Fruit fly (Drosophila melanogaster) whole organism, prepupa: ENCODE results near the gene Pli.

Experiments
- CG10631 ChIP-seq: fragments of 200-800 bp; sonication (Bioruptor generic); optimal IDR thresholded peaks from 2 replicates; lab custom pipeline; 2016; ENCODE audit warnings: missing biosample characterization, missing genetic modification characterization
- CG10669 ChIP-seq: fragments of 200-800 bp; sonication (Bioruptor generic); optimal IDR thresholded peaks from 3 replicates; lab custom pipeline; 2018; ENCODE audit warnings: missing biosample characterization, mild to moderate bottlenecking, missing genetic modification characterization, moderate library complexity
- CG11762 ChIP-seq: fragments of 200-800 bp; sonication (Bioruptor generic); optimal IDR thresholded peaks from 3 replicates; lab custom pipeline; 2016; ENCODE audit warnings: missing biosample characterization, missing genetic modification characterization; ENCODE audit not compliant: insufficient read depth
- CG11902 ChIP-seq: fragments of 200-800 bp; sonication (Bioruptor generic); optimal IDR thresholded peaks from 3 replicates; lab custom pipeline; 2016; ENCODE audit warnings: missing biosample characterization, missing genetic modification characterization
- CG15336 ChIP-seq: fragments of 200-800 bp; sonication (Bioruptor generic); IDR thresholded peaks from 2 replicates; pipeline ENCODE4 v1.3.6; 2022; ENCODE audit warnings: missing biosample characterization, missing genetic modification characterization
- CG34406 ChIP-seq: fragments of 200-800 bp; sonication (Bioruptor generic); optimal IDR thresholded peaks from 3 replicates; lab custom pipeline; 2016; ENCODE audit warnings: missing biosample characterization, missing genetic modification characterization
- CG3919 ChIP-seq: fragments of 200-800 bp; sonication (Bioruptor generic); optimal IDR thresholded peaks from 3 replicates; lab custom pipeline; 2016; ENCODE audit warnings: missing biosample characterization, missing genetic modification characterization
- CG4318 ChIP-seq: fragments of 200-800 bp; sonication (Bioruptor generic); optimal IDR thresholded peaks from 3 replicates; lab custom pipeline; 2017; ENCODE audit warnings: missing biosample characterization, mild to moderate bottlenecking, missing genetic modification characterization
- CG6163 ChIP-seq: fragments of 200-800 bp; sonication (Bioruptor generic); IDR thresholded peaks from 3 replicates; pipeline ENCODE4 v1.3.6; 2022; ENCODE audit warnings: missing biosample characterization, missing genetic modification characterization
- CG6792 ChIP-seq: fragments of 200-800 bp; sonication (Bioruptor generic); optimal IDR thresholded peaks from 3 replicates; lab custom pipeline; 2016; ENCODE audit warnings: missing biosample characterization, missing genetic modification characterization
- CG6854 ChIP-seq: fragments of 200-800 bp; sonication (Bioruptor generic); optimal IDR thresholded peaks from 2 replicates; lab custom pipeline; 2017; ENCODE audit warnings: missing biosample characterization, mild to moderate bottlenecking, missing genetic modification characterization
- CG7368 ChIP-seq: fragments of 200-800 bp; sonication (Bioruptor generic); optimal IDR thresholded peaks from 3 replicates; lab custom pipeline; 2016; ENCODE audit warnings: missing biosample characterization, missing genetic modification characterization
- CG8119 ChIP-seq: fragments of 200-800 bp; sonication (Bioruptor generic); IDR thresholded peaks from 3 replicates; pipeline ENCODE4 v1.3.6; 2022; ENCODE audit warnings: missing biosample characterization, missing genetic modification characterization
- CG8319 ChIP-seq: fragments of 200-800 bp; sonication (Bioruptor generic); optimal IDR thresholded peaks from 3 replicates; lab custom pipeline; 2016; ENCODE audit warnings: missing biosample characterization, missing genetic modification characterization
- CG8632 ChIP-seq: fragments of 200-800 bp; sonication (Bioruptor generic); optimal IDR thresholded peaks from 3 replicates; lab custom pipeline; 2016; ENCODE audit warnings: missing biosample characterization, missing genetic modification characterization
- Eip75B ChIP-seq: fragments of 200-800 bp; sonication (Bioruptor generic); optimal IDR thresholded peaks from 3 replicates; lab custom pipeline; 2016; ENCODE audit warnings: missing biosample characterization, missing genetic modification characterization
- Eip78C ChIP-seq: fragments of 200-800 bp; sonication (Bioruptor generic); peaks from one replicate; lab custom pipeline; 2016; ENCODE audit warnings: missing biosample characterization, missing genetic modification characterization
- Ets96B ChIP-seq: fragments of 200-800 bp; optimal IDR thresholded peaks from 2 replicates; lab custom pipeline; 2019; ENCODE audit warnings: missing biosample characterization, mild to moderate bottlenecking, missing genetic modification characterization, moderate library complexity
- Gug ChIP-seq: fragments of 200-800 bp; sonication (Bioruptor generic); IDR thresholded peaks from 2 replicates; pipeline ENCODE4 v1.3.6; 2022; ENCODE audit warnings: missing biosample characterization, missing genetic modification characterization
- Smox ChIP-seq: fragments of 200-800 bp; sonication (Bioruptor generic); optimal IDR thresholded peaks from 3 replicates; lab custom pipeline; 2016; ENCODE audit warnings: missing biosample characterization, missing genetic modification characterization
- Sox102F ChIP-seq: fragments of 200-800 bp; sonication (Bioruptor generic); optimal IDR thresholded peaks from 2 replicates; lab custom pipeline; 2016; ENCODE audit warnings: missing biosample characterization, mild to moderate bottlenecking, missing genetic modification characterization
- achi ChIP-seq: fragments of 200-800 bp; sonication (Bioruptor generic); optimal IDR thresholded peaks from 3 replicates; lab custom pipeline; 2016; ENCODE audit warnings: missing biosample characterization, missing genetic modification characterization
- cyc ChIP-seq: fragments of 200-800 bp; sonication (Bioruptor generic); optimal IDR thresholded peaks from 3 replicates; lab custom pipeline; 2016; ENCODE audit warnings: missing biosample characterization, missing genetic modification characterization
- dac ChIP-seq: fragments of 200-800 bp; sonication (Bioruptor generic); optimal IDR thresholded peaks from 2 replicates; lab custom pipeline; 2017; ENCODE audit warnings: missing biosample characterization, mild to moderate bottlenecking, missing genetic modification characterization
- dsx ChIP-seq: fragments of 200-800 bp; optimal IDR thresholded peaks from 3 replicates; lab custom pipeline; 2019; ENCODE audit warnings: missing biosample characterization, mild to moderate bottlenecking, missing genetic modification characterization, moderate library complexity; ENCODE audit not compliant: poor library complexity, severe bottlenecking
- eg ChIP-seq: fragments of 200-800 bp; sonication (Bioruptor generic); IDR thresholded peaks from 3 replicates; pipeline ENCODE4 v1.3.6; 2022; ENCODE audit warnings: missing biosample characterization, missing genetic modification characterization
- fd59A ChIP-seq: fragments of 200-800 bp; sonication (Bioruptor generic); optimal IDR thresholded peaks from 2 replicates; lab custom pipeline; 2017; ENCODE audit warnings: missing biosample characterization, mild to moderate bottlenecking, missing genetic modification characterization, missing genetic modification reagents
- lz ChIP-seq: fragments of 200-800 bp; sonication (Bioruptor generic); optimal IDR thresholded peaks from 3 replicates; lab custom pipeline; 2016; ENCODE audit warnings: missing biosample characterization, missing genetic modification characterization
- pdm3 ChIP-seq: fragments of 200-800 bp; sonication (Bioruptor generic); optimal IDR thresholded peaks from 3 replicates; lab custom pipeline; 2016; ENCODE audit warnings: missing biosample characterization, missing genetic modification characterization
- salr ChIP-seq, 2 experiments: fragments of 200-800 bp; sonication (Bioruptor generic); optimal IDR thresholded peaks; 3 replicates each; lab custom pipeline; 2016 to 2018; ENCODE audit warnings: missing biosample characterization in 2 of 2, missing genetic modification characterization in 2 of 2, mild to moderate bottlenecking in 1 of 2
- spab ChIP-seq: fragments of 200-800 bp; sonication (Bioruptor generic); optimal IDR thresholded peaks from 2 replicates; lab custom pipeline; 2017; ENCODE audit warnings: missing biosample characterization, mild to moderate bottlenecking, missing genetic modification characterization, missing genetic modification reagents
- ss ChIP-seq, 2 experiments: fragments of 200-800 bp; sonication (Bioruptor generic); optimal IDR thresholded peaks; 2 replicates in 1 of 2; 3 replicates in 1 of 2; lab custom pipeline; 2017 to 2018; ENCODE audit warnings: mild to moderate bottlenecking in 2 of 2, missing biosample characterization in 2 of 2, missing genetic modification characterization in 2 of 2, moderate library complexity in 1 of 2

Gene Pli

dm6 chr3R:23909347-23909862, 19.6 kb upstream of the Pli start (continued):
- TF ChIP-seq CG4318 (no peak), lz (GFP tag; lab: Kevin White, UChicago) (peak; percentile 71), CG8119 (GFP tag; lab: Robert Waterston, UW) (0 out of 3 replicates have a peak, but pooled peaks have one; percentile 22), dsx (GFP tag; lab: Kevin White, UChicago) (peak; percentile 68), eg (GFP tag; lab: Robert Waterston, UW) (no peak), salr (GFP tag; optimal IDR thresholded peaks at IDR 0.05; lab: Kevin White, UChicago) (peak; percentile 54 to 60), Smox (GFP tag; lab: Kevin White, UChicago) (peak; percentile 79), Eip75B (GFP tag; lab: Kevin White, UChicago) (peak; percentile 78)

dm6 chr3R:23903425-23903824, 13.6 kb upstream of the Pli start:
- TF ChIP-seq CG11762 (GFP tag; lab: Kevin White, UChicago) (no peak), Ets96B (tag; lab: Kevin White, UChicago) (no peak), CG10631 (no peak), Eip78C (peak; percentile 21), CG8319 (no peak), CG7368 (GFP tag; lab: Kevin White, UChicago) (no peak), fd59A (GFP tag; lab: Kevin White, UChicago) (no peak)

dm6 chr3R:23902557-23902956, 12.7 kb upstream of the Pli start:
- no peak for TF ChIP-seq Gug (GFP tag; lab: Robert Waterston, UW)
- TF ChIP-seq CG6163 (GFP tag; lab: Robert Waterston, UW), result 0 out of 3 replicates have a peak, but pooled peaks have one; percentile 18
- no peak for TF ChIP-seq CG34406 (GFP tag; lab: Kevin White, UChicago)
- peak; percentile 12 for TF ChIP-seq Eip78C
- TF ChIP-seq CG10669 (GFP tag; lab: Kevin White, UChicago), result no peak

- TF ChIP-seq fd59A (GFP tag; lab: Kevin White, UChicago) (peak; percentile 29), CG6854 (GFP tag; lab: Kevin White, UChicago) (no peak), salr (GFP tag; optimal IDR thresholded peaks at IDR 0.05; lab: Kevin White, UChicago) (peak in 1 of 2 experiments; percentile 1), CG8119 (GFP tag; lab: Robert Waterston, UW) (peak; percentile 62; the same call in 2 of the 3 replicates), ss (GFP tag; optimal IDR thresholded peaks at IDR 0.05; lab: Kevin White, UChicago) (peak in 1 of 2 experiments; percentile 45), Ets96B (tag; lab: Kevin White, UChicago) (peak; percentile 34), dac (GFP tag; lab: Kevin White, UChicago) (no peak), pdm3 (GFP tag; lab: Kevin White, UChicago) (no peak), CG6792 (GFP tag; lab: Kevin White, UChicago) (peak; percentile 3), achi (GFP tag; lab: Kevin White, UChicago) (peak; percentile 20), cyc (GFP tag; lab: Kevin White, UChicago) (no peak), dsx (GFP tag; lab: Kevin White, UChicago) (no peak), CG8632 (GFP tag; lab: Kevin White, UChicago) (peak; percentile 15), CG11902 (GFP tag; lab: Kevin White, UChicago) (no peak), CG34406 (GFP tag; lab: Kevin White, UChicago) (no peak), CG3919 (GFP tag; lab: Kevin White, UChicago) (no peak), Eip78C (peak; percentile 61), Sox102F (GFP tag; lab: Kevin White, UChicago) (no peak), CG15336 (peak; percentile 22; the same call in 1 of the 2 replicates), spab (GFP tag; lab: Kevin White, UChicago) (peak; percentile 7), CG10631 (peak; percentile 12), Eip75B (GFP tag; lab: Kevin White, UChicago) (no peak)
- TF ChIP-seq, all 60 proteins: peak for 12
Observed at dm6 chr3R:23902034-23902433, 12.2 kb upstream of the Pli start.
